Worm (Caenorhabditis elegans) whole organism, L3 larva: ENCODE measurements around the gene exc-6.

Source experiments
- ZK546.5 ChIP-seq: sonication (generic microtip); optimal IDR thresholded peaks from 2 replicates; lab custom pipeline; 2017; ENCODE audit warnings: missing biosample characterization, missing genetic modification characterization
- aly-2 ChIP-seq: fragments of 150-350 bp; optimal IDR thresholded peaks from 2 replicates; lab custom pipeline; 2014; ENCODE audit warnings: missing biosample characterization, missing genetic modification characterization
- ama-1 ChIP-seq: fragments of 150-350 bp; optimal IDR thresholded peaks from 2 replicates; lab custom pipeline; 2018
- ceh-16 ChIP-seq: sonication (generic microtip); optimal IDR thresholded peaks from 2 replicates; lab custom pipeline; 2017; ENCODE audit warnings: missing biosample characterization, missing genetic modification characterization
- egl-27 ChIP-seq: sonication (generic microtip); optimal IDR thresholded peaks from 4 replicates; lab custom pipeline; 2017; ENCODE audit warnings: missing biosample characterization, missing genetic modification reagents, missing genetic modification characterization
- fkh-10 ChIP-seq: sonication (generic microtip); optimal IDR thresholded peaks from 2 replicates; lab custom pipeline; 2017; ENCODE audit warnings: missing biosample characterization, missing genetic modification reagents, missing genetic modification characterization
- fos-1 ChIP-seq: fragments of 150-350 bp; optimal IDR thresholded peaks from 2 replicates; lab custom pipeline; 2014; ENCODE audit warnings: missing biosample characterization, missing genetic modification characterization
- nhr-11 ChIP-seq: fragments of 150-350 bp; optimal IDR thresholded peaks from 2 replicates; lab custom pipeline; 2014; ENCODE audit warnings: missing biosample characterization, missing genetic modification characterization
- nhr-25 ChIP-seq: sonication (generic microtip); optimal IDR thresholded peaks from 2 replicates; lab custom pipeline; 2017; ENCODE audit warnings: missing biosample characterization, missing genetic modification characterization
- snpc-4 ChIP-seq: fragments of 150-350 bp; optimal IDR thresholded peaks from 2 replicates; lab custom pipeline; 2014; ENCODE audit warnings: missing biosample characterization, missing genetic modification characterization
- unc-62 ChIP-seq: fragments of 150-350 bp; sonication (generic microtip); optimal IDR thresholded peaks from 4 replicates; lab custom pipeline; 2014; ENCODE audit warnings: missing biosample characterization, missing genetic modification reagents, missing genetic modification characterization

ce11 chrIII:1084971-1085370, 18.0 kb upstream of the exc-6 start:
- no peak for TF ChIP-seq ceh-16 (tag; lab: Kevin White, UChicago)
- no peak for TF ChIP-seq egl-27 (tag; lab: Kevin White, UChicago)
- no peak for TF ChIP-seq unc-62
- TF ChIP-seq aly-2 (tag; lab: Kevin White, UChicago): no peak
- TF ChIP-seq nhr-11 (tag; lab: Kevin White, UChicago): no peak
- no peak for TF ChIP-seq ZK546.5
- TF ChIP-seq fos-1 (tag; lab: Kevin White, UChicago): no peak
- TF ChIP-seq nhr-25 (tag; lab: Kevin White, UChicago): no peak
- TF ChIP-seq fkh-10 (GFP tag; lab: Kevin White, UChicago): no peak
- no peak for TF ChIP-seq snpc-4
- TF ChIP-seq ama-1: no peak
